Worm (Caenorhabditis elegans): ENCODE measurements around the gene T26E4.2.
"Not testable (repeated sequence)": the region's sequence is repeated elsewhere in the genome, so short reads cannot be mapped to it uniquely, and the experiment has no call there.

ce11 chrV:15807420-15807819 lies 26.2 kb downstream of the T26E4.2 start, which contains the start of gene srsx-38:
- not testable (repeated sequence) for TF ChIP-seq ZK546.5, R02D3.7, ceh-82 (tag; optimal IDR thresholded peaks at IDR 0.05)

All from whole organism, L2 larva.